Worm (Caenorhabditis elegans) whole organism, L1 larva: ENCODE data around the gene srx-29.

Source experiments
- alr-1 ChIP-seq: fragments of 200-800 bp; sonication (Bioruptor generic); optimal IDR thresholded peaks from 2 replicates; lab custom pipeline; 2018; ENCODE audit warnings: borderline replicate concordance, mild to moderate bottlenecking, missing genetic modification characterization, missing compliant biosample characterization
- hlh-17 ChIP-seq: fragments of 200-800 bp; sonication (Bioruptor generic); optimal IDR thresholded peaks from 2 replicates; lab custom pipeline; 2018; ENCODE audit warnings: missing genetic modification characterization, mild to moderate bottlenecking, missing compliant biosample characterization, moderate library complexity, borderline replicate concordance
- jun-1 ChIP-seq: fragments of 150-350 bp; optimal IDR thresholded peaks from 2 replicates; lab custom pipeline; 2014; ENCODE audit warnings: missing biosample characterization, missing genetic modification reagents, missing genetic modification characterization
- lin-35 ChIP-seq, 2 experiments: fragments of 150-350 bp; optimal IDR thresholded peaks; 2 replicates each; lab custom pipeline; 2014; ENCODE audit warnings: missing biosample characterization in 2 of 2, missing genetic modification characterization in 2 of 2, missing genetic modification reagents in 2 of 2
- lin-39 ChIP-seq: fragments of 150-350 bp; optimal IDR thresholded peaks from 2 replicates; lab custom pipeline; 2014; ENCODE audit warnings: missing biosample characterization, missing genetic modification reagents, missing genetic modification characterization
- nhr-11 ChIP-seq: fragments of 150-350 bp; optimal IDR thresholded peaks from 2 replicates; lab custom pipeline; 2014; ENCODE audit warnings: missing biosample characterization, missing genetic modification characterization
- nhr-237 ChIP-seq: fragments of 150-350 bp; optimal IDR thresholded peaks from 2 replicates; lab custom pipeline; 2014; ENCODE audit warnings: missing biosample characterization, missing genetic modification characterization
- nhr-28 ChIP-seq: fragments of 150-350 bp; optimal IDR thresholded peaks from 2 replicates; lab custom pipeline; 2014; ENCODE audit warnings: missing biosample characterization, missing genetic modification characterization
- nhr-76 ChIP-seq: sonication (generic microtip); optimal IDR thresholded peaks from 2 replicates; lab custom pipeline; 2017; ENCODE audit warnings: missing biosample characterization, missing genetic modification characterization
- nhr-77 ChIP-seq: fragments of 150-350 bp; optimal IDR thresholded peaks from 2 replicates; lab custom pipeline; 2014; ENCODE audit warnings: missing biosample characterization, missing genetic modification characterization
- skn-1 ChIP-seq: fragments of 150-350 bp; optimal IDR thresholded peaks from 2 replicates; lab custom pipeline; 2014; ENCODE audit warnings: missing biosample characterization, missing genetic modification characterization
- unc-130 ChIP-seq: fragments of 150-350 bp; optimal IDR thresholded peaks from 2 replicates; lab custom pipeline; 2017; ENCODE audit warnings: missing biosample characterization, missing genetic modification characterization, inconsistent platforms
- vab-15 ChIP-seq: sonication (generic microtip); optimal IDR thresholded peaks from 2 replicates; lab custom pipeline; 2017; ENCODE audit warnings: missing genotype, mild to moderate bottlenecking, missing genetic modification characterization, missing compliant biosample characterization
- zag-1 ChIP-seq: fragments of 150-350 bp; optimal IDR thresholded peaks from 2 replicates; lab custom pipeline; 2014; ENCODE audit warnings: missing biosample characterization, missing genetic modification characterization

- TF ChIP-seq nhr-77 (tag; lab: Kevin White, UChicago) (no peak), alr-1 (no peak), nhr-237 (tag; lab: Kevin White, UChicago) (no peak), zag-1 (tag; lab: Kevin White, UChicago) (no peak), nhr-76 (tag; lab: Kevin White, UChicago) (no peak), skn-1 (tag; lab: Kevin White, UChicago) (no peak), nhr-28 (tag; lab: Kevin White, UChicago) (no peak), lin-39 (tag; lab: Kevin White, UChicago) (no peak), unc-130 (no peak), lin-35 (GFP tag; optimal IDR thresholded peaks at IDR 0.05; lab: Kevin White, UChicago) (no peak), jun-1 (tag; lab: Kevin White, UChicago) (no peak), nhr-11 (tag; lab: Kevin White, UChicago) (no peak), vab-15 (tag; lab: Kevin White, UChicago) (no peak), hlh-17 (GFP tag; lab: Kevin White, UChicago) (no peak)
These were observed 8.0 kb downstream of the srx-29 start, which contains the start of gene nhr-268 for ce11 chrV:15689952-15690351.
